Fruit fly (Drosophila melanogaster) Kc167 (cell line): ENCODE results near the gene Phs.

Experiments
- Sin3A ChIP-seq: fragments of >200 bp; optimal IDR thresholded peaks from 2 replicates; lab custom pipeline; 2018; ENCODE audit warnings: missing external identifiers
- h ChIP-seq: fragments of >200 bp; optimal IDR thresholded peaks from 3 replicates; lab custom pipeline; 2018; ENCODE audit warnings: missing external identifiers
- psq ChIP-seq: fragments of >200 bp; optimal IDR thresholded peaks from 2 replicates; lab custom pipeline; 2017; ENCODE audit warnings: missing external identifiers
- ttk ChIP-seq: sonication (Bioruptor generic); optimal IDR thresholded peaks from 2 replicates; lab custom pipeline; 2017; ENCODE audit warnings: missing external identifiers

DNA sequence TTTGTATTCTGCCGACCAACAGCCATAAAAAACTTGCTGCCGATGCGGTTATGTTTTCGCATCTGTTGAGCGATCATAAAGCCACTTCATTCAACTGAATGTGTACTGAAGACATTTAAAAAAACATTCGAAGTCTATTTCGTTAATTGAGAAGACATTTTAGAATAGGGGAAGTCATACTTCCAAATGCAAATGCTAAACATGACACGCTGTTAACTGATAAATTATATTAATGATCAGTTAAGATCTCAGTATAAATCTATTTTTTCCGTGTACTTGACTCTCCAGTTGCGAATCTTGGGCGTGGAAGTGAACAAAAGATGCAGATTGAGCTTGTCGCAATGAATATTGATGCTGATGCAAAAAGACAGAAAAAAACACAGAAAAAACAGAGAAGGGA is 23.7 kb upstream of the Phs start:
- TF ChIP-seq ttk (no peak), Sin3A (lab: Kevin White, UChicago) (no peak), h (lab: Kevin White, UChicago) (no peak), psq (lab: Kevin White, UChicago) (no peak)
